Worm (Caenorhabditis elegans): ENCODE measurements around the gene T19H5.6.

Gene T19H5.6

ce11 chrII:9443522-9443921 is 26.5 kb downstream of the T19H5.6 start, which contains the start of gene chil-15:
Gene chil-15, minus strand, starts transcription at chrII:9443622.
- TF ChIP-seq dao-5 (tag; optimal IDR thresholded peaks at IDR 0.05) (no peak), W03F9.2 (tag; optimal IDR thresholded peaks at IDR 0.05) (no peak), him-1 (tag; optimal IDR thresholded peaks at IDR 0.05) (no peak)

DNA sequence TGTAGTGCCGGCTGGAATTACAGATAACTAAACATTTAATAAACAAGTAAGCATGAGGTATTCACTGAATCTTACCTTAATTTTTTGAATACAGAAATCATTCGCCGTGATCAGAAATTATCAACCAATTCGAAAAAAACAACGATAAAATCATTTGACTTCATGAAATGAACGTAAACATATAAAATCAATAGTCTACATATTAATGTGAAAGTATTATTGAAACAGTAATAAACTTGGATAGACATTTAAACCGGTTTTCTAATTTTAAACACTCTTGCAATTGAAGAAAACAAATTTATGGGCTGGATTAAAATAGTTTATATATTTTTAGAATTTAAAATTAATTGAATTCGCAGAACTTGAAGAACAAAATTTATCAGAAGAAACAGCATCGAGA is 28.2 kb downstream of the T19H5.6 start, which contains the start of gene chil-16:
chil-16 (minus strand) TSS at position 101 of the 400 bp plus-strand sequence.
- no peak for TF ChIP-seq dao-5 (tag; optimal IDR thresholded peaks at IDR 0.05)
- TF ChIP-seq W03F9.2 (tag; optimal IDR thresholded peaks at IDR 0.05) = no peak
- no peak for TF ChIP-seq him-1 (tag; optimal IDR thresholded peaks at IDR 0.05)

DNA sequence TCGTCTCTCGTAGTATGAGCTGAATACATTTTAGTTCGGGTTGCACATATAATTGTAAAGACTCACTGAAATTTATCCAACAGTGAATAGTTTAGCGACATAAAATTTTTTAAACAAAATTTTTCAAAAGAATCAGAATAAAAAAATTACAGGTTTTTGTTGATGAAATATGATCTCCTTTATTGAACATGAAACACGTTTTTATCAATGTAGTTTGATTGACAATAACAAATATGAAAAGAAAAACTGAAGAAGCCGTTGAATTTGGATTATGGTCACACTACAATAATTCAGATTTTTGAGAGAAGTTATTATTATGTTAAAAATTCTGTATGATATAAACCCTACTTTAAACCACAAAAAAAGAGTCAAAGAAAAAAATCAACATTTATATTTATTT is 30.0 kb downstream of the T19H5.6 start, which contains the start of gene chil-17:
chil-17 (minus strand) TSS at position 101 of the 400 bp plus-strand sequence.
- TF ChIP-seq dao-5 (tag; optimal IDR thresholded peaks at IDR 0.05) = no peak

- no peak for TF ChIP-seq W03F9.2 (tag; optimal IDR thresholded peaks at IDR 0.05)
- no peak for TF ChIP-seq dao-5 (tag; optimal IDR thresholded peaks at IDR 0.05)
- no peak for TF ChIP-seq him-1 (tag; optimal IDR thresholded peaks at IDR 0.05)
Measured at ce11 chrII:9438853-9439252, 31.2 kb downstream of the T19H5.6 start.

- TF ChIP-seq dao-5 (tag; optimal IDR thresholded peaks at IDR 0.05) (no peak), W03F9.2 (tag; optimal IDR thresholded peaks at IDR 0.05) (no peak), him-1 (tag; optimal IDR thresholded peaks at IDR 0.05) (no peak)
Measured at ce11 chrII:9438227-9438626, 31.8 kb downstream of the T19H5.6 start, which contains the start of gene chil-13. Gene chil-13, minus strand, starts transcription at chrII:9438327.

ce11 chrII:9436009-9436408 is 34.0 kb downstream of the T19H5.6 start, which contains the start of gene kin-16:
Gene kin-16, minus strand, starts transcription at chrII:9436109.
- no peak for TF ChIP-seq him-1 (tag; optimal IDR thresholded peaks at IDR 0.05)

DNA sequence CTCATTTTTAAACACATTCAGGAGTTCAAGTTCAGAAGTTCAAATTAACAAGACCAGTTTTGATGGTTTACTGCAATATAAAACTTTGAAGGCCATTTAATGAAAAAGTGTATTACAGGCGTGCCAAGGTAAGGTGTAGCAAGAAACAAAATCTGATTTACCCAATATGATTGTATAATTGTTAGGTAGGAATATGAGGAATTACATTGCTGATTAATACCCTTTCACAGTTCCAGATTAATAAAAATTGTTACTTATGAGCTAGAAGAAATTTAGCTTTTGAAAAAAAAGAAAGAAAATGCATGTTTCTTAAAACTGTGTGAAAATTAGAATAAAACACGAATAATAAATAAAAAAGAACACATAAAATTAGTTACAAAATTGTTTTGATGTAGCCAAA is 36.4 kb downstream of the T19H5.6 start, which contains the start of gene kin-15:
kin-15 (minus strand) TSS at position 101 of the 400 bp plus-strand sequence.
- no peak for TF ChIP-seq him-1 (tag; optimal IDR thresholded peaks at IDR 0.05)
- no peak for TF ChIP-seq dao-5 (tag; optimal IDR thresholded peaks at IDR 0.05)
- TF ChIP-seq W03F9.2 (tag; optimal IDR thresholded peaks at IDR 0.05) = no peak

DNA sequence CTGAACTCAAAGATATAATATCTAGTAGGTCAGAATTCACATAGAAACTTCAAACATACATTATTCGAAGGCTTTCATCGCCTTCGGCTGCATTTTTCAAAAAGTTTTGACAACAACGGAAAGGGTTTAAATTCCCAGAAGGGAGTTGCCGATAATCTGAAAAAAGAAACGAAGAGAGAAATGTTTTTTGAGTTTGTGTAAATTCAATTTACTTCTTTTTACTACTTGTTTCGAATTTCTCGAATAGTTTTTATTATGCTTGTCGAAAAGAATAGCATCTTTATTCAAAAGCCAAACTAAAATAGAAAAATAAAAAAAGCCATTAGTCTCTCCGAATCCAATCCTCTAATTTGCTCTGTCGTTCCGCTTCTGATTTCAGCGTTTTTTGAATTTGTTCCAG is 38.9 kb downstream of the T19H5.6 start:
- TF ChIP-seq W03F9.2 (tag; optimal IDR thresholded peaks at IDR 0.05) (no peak), him-1 (tag; optimal IDR thresholded peaks at IDR 0.05) (no peak), dao-5 (tag; optimal IDR thresholded peaks at IDR 0.05) (no peak)

DNA sequence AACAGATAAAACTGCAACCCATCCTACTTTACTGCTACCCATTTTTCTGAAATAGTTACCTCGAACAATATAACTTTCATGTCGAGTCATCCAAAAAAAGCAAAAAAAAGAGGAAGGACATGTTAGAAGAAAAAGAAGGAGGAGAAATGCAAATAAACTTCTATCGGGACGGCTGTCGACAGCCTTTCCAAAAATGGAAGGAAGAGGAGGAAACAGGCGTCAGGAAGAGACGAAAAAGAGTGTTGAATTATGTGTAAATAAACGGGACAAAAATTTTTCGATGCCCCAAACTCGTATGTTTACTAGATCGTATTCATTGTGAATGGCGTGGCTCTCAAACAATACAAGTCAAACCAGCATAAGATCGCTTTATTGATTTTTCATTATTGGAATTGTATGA is 42.4 kb downstream of the T19H5.6 start, which contains the start of gene M176.5:
M176.5 (minus strand) TSS at position 101 of the 400 bp plus-strand sequence.
- TF ChIP-seq him-1 (tag; optimal IDR thresholded peaks at IDR 0.05) (no peak), W03F9.2 (tag; optimal IDR thresholded peaks at IDR 0.05) (no peak), dao-5 (tag; optimal IDR thresholded peaks at IDR 0.05) (no peak)

DNA sequence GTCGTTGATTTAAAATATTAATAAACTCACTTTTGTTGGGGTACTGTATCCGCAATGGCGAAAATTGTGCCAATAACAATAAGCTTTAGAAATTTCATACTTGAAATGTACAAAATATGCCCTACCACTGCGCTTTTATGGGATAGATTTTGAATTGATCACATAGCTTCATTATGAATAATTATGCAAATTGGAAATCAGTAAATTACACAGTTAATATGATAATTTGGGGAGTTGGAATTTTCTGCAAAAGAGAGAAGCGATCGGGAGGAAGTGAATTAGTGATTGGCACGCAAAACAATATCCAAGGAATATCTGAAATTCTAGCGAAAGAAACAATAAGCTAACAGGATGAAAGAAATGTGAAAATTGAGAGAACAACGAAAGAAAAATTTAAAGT is 43.9 kb downstream of the T19H5.6 start, which contains the start of gene M176.10:
M176.10 (minus strand) TSS at position 101 of the 400 bp plus-strand sequence.
- no peak for TF ChIP-seq him-1 (tag; optimal IDR thresholded peaks at IDR 0.05)
- no peak for TF ChIP-seq dao-5 (tag; optimal IDR thresholded peaks at IDR 0.05)
- TF ChIP-seq W03F9.2 (tag; optimal IDR thresholded peaks at IDR 0.05) = no peak

- TF ChIP-seq him-1 (tag; optimal IDR thresholded peaks at IDR 0.05) (no peak), dao-5 (tag; optimal IDR thresholded peaks at IDR 0.05) (no peak), W03F9.2 (tag; optimal IDR thresholded peaks at IDR 0.05) (no peak)
Measured at ce11 chrII:9421969-9422368, 48.1 kb downstream of the T19H5.6 start, which contains the start of gene M176.11. Gene M176.11, plus strand, starts transcription at chrII:9422269.
